Worm (Caenorhabditis elegans): ENCODE results near the gene F16H6.10.

Gene F16H6.10

DNA sequence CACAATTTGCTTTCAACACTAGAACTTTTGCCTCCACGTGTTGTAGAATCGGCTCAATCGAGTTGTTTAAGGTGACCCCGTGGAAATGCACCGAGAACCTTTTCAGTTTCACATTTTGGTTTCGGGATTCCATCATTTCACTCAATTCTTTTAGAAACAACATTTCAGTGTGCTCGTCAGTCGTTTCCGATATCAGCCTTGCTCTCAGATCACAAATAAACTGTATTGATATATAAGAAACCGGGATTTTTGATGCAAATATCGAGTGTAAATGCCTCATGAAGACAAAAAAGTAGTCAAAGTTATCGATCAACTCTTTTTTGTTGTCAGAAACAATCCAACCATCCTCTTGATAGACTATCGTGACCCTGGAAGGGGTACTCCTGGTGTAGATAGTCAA, 41.3 kb upstream of the F16H6.10 start:
- TF ChIP-seq ces-1 (GFP tag; optimal IDR thresholded peaks at IDR 0.05) (no peak), bed-3 (GFP tag; optimal IDR thresholded peaks at IDR 0.05) (no peak), hlh-1 (tag; optimal IDR thresholded peaks at IDR 0.05) (no peak), ceh-43 (GFP tag; optimal IDR thresholded peaks at IDR 0.05) (no peak), nhr-12 (tag; optimal IDR thresholded peaks at IDR 0.05) (no peak), ztf-11 (tag; optimal IDR thresholded peaks at IDR 0.05) (no peak), drap-1 (GFP tag; optimal IDR thresholded peaks at IDR 0.05) (no peak), nhr-28 (tag; optimal IDR thresholded peaks at IDR 0.05) (no peak), flh-1 (GFP tag; optimal IDR thresholded peaks at IDR 0.05) (no peak), unc-120 (tag; optimal IDR thresholded peaks at IDR 0.05; ENCODE audit: poor library complexity, severe bottlenecking) (no peak), mab-5 (tag; optimal IDR thresholded peaks at IDR 0.05) (no peak), nhr-237 (tag; optimal IDR thresholded peaks at IDR 0.05) (no peak), lin-32 (GFP tag; optimal IDR thresholded peaks at IDR 0.05) (no peak), sem-2 (GFP tag; optimal IDR thresholded peaks at IDR 0.05) (no peak), cnd-1 (tag; optimal IDR thresholded peaks at IDR 0.05) (no peak)

DNA sequence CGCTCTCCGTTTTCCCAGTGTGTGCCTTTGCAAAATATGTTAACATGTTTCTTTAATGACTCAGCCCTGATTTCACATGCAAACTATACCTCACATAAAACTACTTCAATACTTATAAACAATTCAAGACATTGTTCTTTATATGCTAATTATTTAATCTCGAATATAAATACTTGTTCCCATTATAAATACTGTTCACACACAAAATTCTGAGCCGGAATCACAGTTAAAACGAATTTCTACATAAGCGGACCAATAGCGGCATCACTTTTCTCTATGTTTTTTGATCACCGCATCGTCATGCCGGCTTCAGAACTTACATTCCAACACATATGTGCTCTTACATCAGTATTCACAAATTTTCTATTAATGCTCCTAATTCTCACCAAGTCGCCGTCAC, 30.2 kb upstream of the F16H6.10 start, which contains the start of gene R10E8.5:
R10E8.5 (plus strand) TSS at position 301 of the 400 bp plus-strand sequence.
- TF ChIP-seq tbx-8 (GFP tag; optimal IDR thresholded peaks at IDR 0.05) = no peak
- no peak for TF ChIP-seq elt-3 (tag; optimal IDR thresholded peaks at IDR 0.05)

DNA sequence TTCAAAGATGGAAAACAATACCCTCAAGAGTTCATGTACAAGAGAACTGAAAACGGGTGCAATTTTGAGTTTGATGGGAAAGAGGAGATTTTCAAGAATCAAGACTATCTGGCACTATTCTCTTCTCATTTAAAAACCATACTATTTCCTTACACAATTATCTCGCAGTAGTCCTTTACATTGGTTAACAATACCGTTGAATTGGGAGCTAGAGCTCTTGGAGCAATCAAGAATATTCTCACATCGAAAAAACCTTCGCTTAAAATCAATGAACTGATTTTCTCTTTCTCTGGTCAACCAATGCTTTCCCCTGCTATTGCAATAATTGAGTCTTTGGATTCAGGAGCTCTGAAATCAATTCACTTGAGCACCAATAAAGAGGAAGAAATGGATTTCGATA, 29.2 kb upstream of the F16H6.10 start, which contains the start of gene R10E8.2:
R10E8.2 (plus strand) TSS at position 301 of the 400 bp plus-strand sequence.
- TF ChIP-seq unc-39 (tag; optimal IDR thresholded peaks at IDR 0.05) (no peak), ces-1 (GFP tag; optimal IDR thresholded peaks at IDR 0.05) (no peak), mep-1 (tag; optimal IDR thresholded peaks at IDR 0.05) (no peak), ceh-43 (GFP tag; optimal IDR thresholded peaks at IDR 0.05) (no peak), lin-32 (GFP tag; optimal IDR thresholded peaks at IDR 0.05) (no peak), pha-4 (tag; optimal IDR thresholded peaks at IDR 0.05) (no peak)

DNA sequence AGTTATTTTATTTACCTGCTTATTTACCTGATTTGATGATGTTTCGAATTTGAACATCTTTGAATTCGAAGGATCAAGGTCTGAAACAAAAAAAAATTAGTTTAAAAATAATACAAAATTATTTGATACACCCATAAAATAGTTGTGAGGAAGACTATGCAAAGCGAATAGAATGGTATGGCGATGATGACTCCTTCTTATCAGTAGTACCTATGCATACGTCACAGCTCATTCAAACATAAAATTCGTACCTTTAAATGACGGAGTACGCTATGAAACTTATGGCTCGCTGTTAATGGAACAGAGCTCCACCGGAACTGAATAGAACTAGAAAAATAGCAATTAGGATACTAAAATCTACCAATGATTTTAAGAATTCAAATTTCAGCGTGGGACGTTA, 28.0 kb upstream of the F16H6.10 start, which contains the start of gene R10E8.1:
R10E8.1 (minus strand) TSS at position 178 of the 400 bp plus-strand sequence.
- no peak for TF ChIP-seq unc-120 (tag; optimal IDR thresholded peaks at IDR 0.05; ENCODE audit: poor library complexity, severe bottlenecking)
- no peak for TF ChIP-seq elt-3 (tag; optimal IDR thresholded peaks at IDR 0.05)
- no peak for TF ChIP-seq lin-13 (tag; optimal IDR thresholded peaks at IDR 0.05)
- TF ChIP-seq cnd-1 (tag; optimal IDR thresholded peaks at IDR 0.05) = no peak
- TF ChIP-seq sem-2 (GFP tag; optimal IDR thresholded peaks at IDR 0.05) = no peak
- TF ChIP-seq flh-1 (GFP tag; optimal IDR thresholded peaks at IDR 0.05) = no peak
- no peak for TF ChIP-seq unc-39 (tag; optimal IDR thresholded peaks at IDR 0.05)
- TF ChIP-seq ztf-11 (tag; optimal IDR thresholded peaks at IDR 0.05) = no peak
- TF ChIP-seq hlh-1 (tag; optimal IDR thresholded peaks at IDR 0.05) = no peak
- TF ChIP-seq ham-2 (GFP tag; optimal IDR thresholded peaks at IDR 0.05) = no peak
- no peak for TF ChIP-seq nhr-28 (tag; optimal IDR thresholded peaks at IDR 0.05)
- no peak for TF ChIP-seq bed-3 (GFP tag; optimal IDR thresholded peaks at IDR 0.05)
- no peak for TF ChIP-seq nhr-12 (tag; optimal IDR thresholded peaks at IDR 0.05)

DNA sequence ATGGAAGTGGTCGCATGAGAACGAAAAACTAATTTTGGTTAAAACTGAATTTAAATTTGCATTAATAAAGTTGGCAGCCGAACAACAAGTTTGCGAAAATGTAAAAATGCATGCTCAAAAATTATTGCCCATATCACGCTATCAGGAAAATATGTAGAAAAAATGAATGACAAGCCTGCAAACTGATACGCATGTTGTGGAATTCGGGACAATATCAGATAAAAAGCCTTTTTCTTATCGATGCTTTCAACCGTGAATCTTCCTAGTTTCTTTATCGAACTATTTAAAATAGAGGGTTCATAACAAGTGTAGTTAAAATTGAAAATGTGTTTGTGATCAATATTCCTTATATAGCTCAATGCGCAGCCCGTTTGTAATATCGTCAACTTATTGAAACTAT, 21.8 kb upstream of the F16H6.10 start:
- TF ChIP-seq cnd-1 (tag; optimal IDR thresholded peaks at IDR 0.05) (no peak), lin-32 (GFP tag; optimal IDR thresholded peaks at IDR 0.05) (no peak), elt-3 (tag; optimal IDR thresholded peaks at IDR 0.05) (no peak), tbx-8 (GFP tag; optimal IDR thresholded peaks at IDR 0.05) (no peak), unc-120 (tag; optimal IDR thresholded peaks at IDR 0.05; ENCODE audit: poor library complexity, severe bottlenecking) (no peak), ces-1 (GFP tag; optimal IDR thresholded peaks at IDR 0.05) (no peak), lin-13 (tag; optimal IDR thresholded peaks at IDR 0.05) (no peak), lsy-2 (tag; optimal IDR thresholded peaks at IDR 0.05) (no peak), pha-4 (tag; optimal IDR thresholded peaks at IDR 0.05) (no peak), nhr-28 (tag; optimal IDR thresholded peaks at IDR 0.05) (no peak), unc-62 (GFP tag; optimal IDR thresholded peaks at IDR 0.05) (no peak), unc-39 (tag; optimal IDR thresholded peaks at IDR 0.05) (no peak)

DNA sequence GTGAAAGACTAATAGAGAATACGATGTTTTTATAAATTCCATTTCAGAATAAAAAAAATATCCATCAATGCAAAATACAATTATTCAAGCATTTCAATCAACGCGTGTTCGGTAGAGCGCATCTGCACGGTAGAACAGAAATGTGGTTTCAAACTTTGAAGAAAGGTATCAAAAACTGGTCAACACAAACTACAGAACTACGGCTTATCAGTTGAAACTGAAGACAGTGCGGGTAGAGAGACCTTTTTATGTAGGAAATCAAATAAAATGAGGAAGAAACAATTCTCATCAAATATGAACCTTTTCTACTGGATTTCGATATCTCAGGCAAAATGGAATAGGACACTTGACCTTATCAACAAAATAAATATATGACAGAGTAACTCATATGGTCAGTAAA, 20.2 kb upstream of the F16H6.10 start:
- TF ChIP-seq mep-1 (tag; optimal IDR thresholded peaks at IDR 0.05) (no peak), snpc-4 (tag; optimal IDR thresholded peaks at IDR 0.05) (no peak), ceh-83 (GFP tag; optimal IDR thresholded peaks at IDR 0.05) (no peak), lin-13 (tag; optimal IDR thresholded peaks at IDR 0.05) (no peak), ces-1 (GFP tag; optimal IDR thresholded peaks at IDR 0.05) (no peak), nhr-2 (tag; optimal IDR thresholded peaks at IDR 0.05) (no peak)
